Worm (Caenorhabditis elegans): ENCODE measurements around the gene lit-1.

DNA sequence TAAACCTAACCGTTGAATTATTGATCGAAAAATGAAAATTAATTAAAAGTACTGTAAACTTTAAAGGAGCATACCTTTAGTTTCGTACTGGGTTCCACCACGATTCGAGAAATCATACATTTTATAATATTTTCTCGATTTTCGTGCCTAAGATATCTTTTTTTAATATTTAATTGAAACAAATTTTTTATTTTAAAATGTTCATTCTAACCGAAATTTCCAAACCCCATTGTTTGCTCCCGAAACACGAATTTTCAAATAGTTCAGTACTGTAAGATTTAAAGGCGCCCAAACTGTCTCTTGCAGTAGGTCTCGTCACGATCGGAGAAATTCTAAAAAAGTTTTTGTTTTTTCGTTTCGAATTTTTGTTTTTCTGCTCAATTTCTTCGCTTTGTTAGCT lies 13.2 kb downstream of the lit-1 start:
- TF ChIP-seq aha-1 (tag; optimal IDR thresholded peaks at IDR 0.05) (no peak), jun-1 (tag; optimal IDR thresholded peaks at IDR 0.05) (no peak), fos-1 (tag; optimal IDR thresholded peaks at IDR 0.05) (no peak)

All from whole organism, L1 larva.